Fruit fly (Drosophila melanogaster) whole organism, prepupa: Measurements from ENCODE around the gene DZIP1.

Experiments used
- Blimp-1 ChIP-seq: fragments of 200-800 bp; sonication (Bioruptor generic); optimal IDR thresholded peaks from 3 replicates; lab custom pipeline; 2017; ENCODE audit warnings: missing biosample characterization, missing genetic modification characterization, mild to moderate bottlenecking, moderate library complexity, missing genetic modification reagents
- CG10631 ChIP-seq: fragments of 200-800 bp; sonication (Bioruptor generic); optimal IDR thresholded peaks from 2 replicates; lab custom pipeline; 2016; ENCODE audit warnings: missing biosample characterization, missing genetic modification characterization
- CG10669 ChIP-seq: fragments of 200-800 bp; sonication (Bioruptor generic); optimal IDR thresholded peaks from 3 replicates; lab custom pipeline; 2018; ENCODE audit warnings: missing biosample characterization, mild to moderate bottlenecking, missing genetic modification characterization, moderate library complexity
- CG11762 ChIP-seq: fragments of 200-800 bp; sonication (Bioruptor generic); optimal IDR thresholded peaks from 3 replicates; lab custom pipeline; 2016; ENCODE audit warnings: missing biosample characterization, missing genetic modification characterization; ENCODE audit not compliant: insufficient read depth
- CG11902 ChIP-seq: fragments of 200-800 bp; sonication (Bioruptor generic); optimal IDR thresholded peaks from 3 replicates; lab custom pipeline; 2016; ENCODE audit warnings: missing biosample characterization, missing genetic modification characterization
- CG15336 ChIP-seq: fragments of 200-800 bp; sonication (Bioruptor generic); IDR thresholded peaks from 2 replicates; pipeline ENCODE4 v1.3.6; 2022; ENCODE audit warnings: missing biosample characterization, missing genetic modification characterization
- CG1621 ChIP-seq: fragments of 200-800 bp; sonication (Bioruptor generic); optimal IDR thresholded peaks from 3 replicates; lab custom pipeline; 2018; ENCODE audit warnings: missing biosample characterization, mild to moderate bottlenecking, missing genetic modification characterization
- CG3032 ChIP-seq: fragments of 200-800 bp; optimal IDR thresholded peaks from 2 replicates; lab custom pipeline; 2019; ENCODE audit warnings: missing biosample characterization, mild to moderate bottlenecking, missing genetic modification characterization, moderate library complexity
- CG31627 ChIP-seq: fragments of 200-800 bp; sonication (Bioruptor generic); optimal IDR thresholded peaks from 3 replicates; lab custom pipeline; 2016; ENCODE audit warnings: missing biosample characterization, missing genetic modification characterization
- CG32006 ChIP-seq: fragments of 200-800 bp; sonication (Bioruptor generic); optimal IDR thresholded peaks from 3 replicates; lab custom pipeline; 2017; ENCODE audit warnings: missing biosample characterization, mild to moderate bottlenecking, missing genetic modification characterization
- CG34406 ChIP-seq: fragments of 200-800 bp; sonication (Bioruptor generic); optimal IDR thresholded peaks from 3 replicates; lab custom pipeline; 2016; ENCODE audit warnings: missing biosample characterization, missing genetic modification characterization
- CG3919 ChIP-seq: fragments of 200-800 bp; sonication (Bioruptor generic); optimal IDR thresholded peaks from 3 replicates; lab custom pipeline; 2016; ENCODE audit warnings: missing biosample characterization, missing genetic modification characterization
- CG4318 ChIP-seq: fragments of 200-800 bp; sonication (Bioruptor generic); optimal IDR thresholded peaks from 3 replicates; lab custom pipeline; 2017; ENCODE audit warnings: missing biosample characterization, mild to moderate bottlenecking, missing genetic modification characterization
- CG6163 ChIP-seq: fragments of 200-800 bp; sonication (Bioruptor generic); IDR thresholded peaks from 3 replicates; pipeline ENCODE4 v1.3.6; 2022; ENCODE audit warnings: missing biosample characterization, missing genetic modification characterization
- CG6808 ChIP-seq: fragments of 200-800 bp; sonication (Bioruptor generic); optimal IDR thresholded peaks from 3 replicates; lab custom pipeline; 2017; ENCODE audit warnings: missing biosample characterization, missing genetic modification characterization, mild to moderate bottlenecking, moderate library complexity, missing genetic modification reagents
- CG6854 ChIP-seq: fragments of 200-800 bp; sonication (Bioruptor generic); optimal IDR thresholded peaks from 2 replicates; lab custom pipeline; 2017; ENCODE audit warnings: missing biosample characterization, mild to moderate bottlenecking, missing genetic modification characterization
- CG8119 ChIP-seq: fragments of 200-800 bp; sonication (Bioruptor generic); IDR thresholded peaks from 3 replicates; pipeline ENCODE4 v1.3.6; 2022; ENCODE audit warnings: missing biosample characterization, missing genetic modification characterization
- CG8632 ChIP-seq: fragments of 200-800 bp; sonication (Bioruptor generic); optimal IDR thresholded peaks from 3 replicates; lab custom pipeline; 2016; ENCODE audit warnings: missing biosample characterization, missing genetic modification characterization
- CG9139 ChIP-seq: fragments of 200-800 bp; sonication (Bioruptor generic); optimal IDR thresholded peaks from 3 replicates; lab custom pipeline; 2017; ENCODE audit warnings: missing biosample characterization, mild to moderate bottlenecking, missing genetic modification characterization
- Eip78C ChIP-seq: fragments of 200-800 bp; sonication (Bioruptor generic); peaks from one replicate; lab custom pipeline; 2016; ENCODE audit warnings: missing biosample characterization, missing genetic modification characterization
- Eip93F ChIP-seq: fragments of 200-800 bp; sonication (Bioruptor generic); optimal IDR thresholded peaks from 2 replicates; lab custom pipeline; 2016; ENCODE audit warnings: missing biosample characterization, mild to moderate bottlenecking, missing genetic modification characterization
- Ets96B ChIP-seq: fragments of 200-800 bp; optimal IDR thresholded peaks from 2 replicates; lab custom pipeline; 2019; ENCODE audit warnings: missing biosample characterization, mild to moderate bottlenecking, missing genetic modification characterization, moderate library complexity
- Gug ChIP-seq: fragments of 200-800 bp; sonication (Bioruptor generic); IDR thresholded peaks from 2 replicates; pipeline ENCODE4 v1.3.6; 2022; ENCODE audit warnings: missing biosample characterization, missing genetic modification characterization
- Hr38 ChIP-seq: sonication (Bioruptor generic); optimal IDR thresholded peaks from 2 replicates; lab custom pipeline; 2016; ENCODE audit warnings: missing biosample characterization, missing genetic modification characterization
- Hr39 ChIP-seq: fragments of 200-800 bp; sonication (Bioruptor generic); optimal IDR thresholded peaks from 2 replicates; lab custom pipeline; 2016; ENCODE audit warnings: missing biosample characterization, missing genetic modification characterization
- Hr4 ChIP-seq: fragments of 200-800 bp; sonication (Bioruptor generic); optimal IDR thresholded peaks from 3 replicates; lab custom pipeline; 2016; ENCODE audit warnings: missing biosample characterization, missing genetic modification characterization
- Lpt ChIP-seq: fragments of 200-800 bp; sonication (Bioruptor generic); optimal IDR thresholded peaks from 3 replicates; lab custom pipeline; 2016; ENCODE audit warnings: missing biosample characterization, missing genetic modification characterization
- Met ChIP-seq: fragments of 200-800 bp; sonication (Bioruptor generic); optimal IDR thresholded peaks from 3 replicates; lab custom pipeline; 2016; ENCODE audit warnings: missing biosample characterization, missing genetic modification characterization
- OdsH ChIP-seq: fragments of 200-800 bp; sonication (Bioruptor generic); optimal IDR thresholded peaks from 3 replicates; lab custom pipeline; 2016; ENCODE audit warnings: missing biosample characterization, missing genetic modification characterization
- Smox ChIP-seq: fragments of 200-800 bp; sonication (Bioruptor generic); optimal IDR thresholded peaks from 3 replicates; lab custom pipeline; 2016; ENCODE audit warnings: missing biosample characterization, missing genetic modification characterization
- Sox102F ChIP-seq: fragments of 200-800 bp; sonication (Bioruptor generic); optimal IDR thresholded peaks from 2 replicates; lab custom pipeline; 2016; ENCODE audit warnings: missing biosample characterization, mild to moderate bottlenecking, missing genetic modification characterization
- Sox14 ChIP-seq: fragments of 200-800 bp; sonication (Bioruptor generic); optimal IDR thresholded peaks from 3 replicates; lab custom pipeline; 2016; ENCODE audit warnings: missing biosample characterization, missing genetic modification characterization
- Sox15 ChIP-seq: fragments of 200-800 bp; sonication (Bioruptor generic); optimal IDR thresholded peaks from 3 replicates; lab custom pipeline; 2016; ENCODE audit warnings: missing biosample characterization, missing genetic modification characterization
- acj6 ChIP-seq: fragments of 200-800 bp; sonication (Bioruptor generic); optimal IDR thresholded peaks from 3 replicates; lab custom pipeline; 2016; ENCODE audit warnings: missing biosample characterization, missing genetic modification characterization
- dac ChIP-seq: fragments of 200-800 bp; sonication (Bioruptor generic); optimal IDR thresholded peaks from 2 replicates; lab custom pipeline; 2017; ENCODE audit warnings: missing biosample characterization, mild to moderate bottlenecking, missing genetic modification characterization
- dsx ChIP-seq: fragments of 200-800 bp; optimal IDR thresholded peaks from 3 replicates; lab custom pipeline; 2019; ENCODE audit warnings: missing biosample characterization, mild to moderate bottlenecking, missing genetic modification characterization, moderate library complexity; ENCODE audit not compliant: poor library complexity, severe bottlenecking
- eg ChIP-seq: fragments of 200-800 bp; sonication (Bioruptor generic); IDR thresholded peaks from 3 replicates; pipeline ENCODE4 v1.3.6; 2022; ENCODE audit warnings: missing biosample characterization, missing genetic modification characterization
- esn ChIP-seq: fragments of 200-800 bp; sonication (Bioruptor generic); optimal IDR thresholded peaks from 2 replicates; lab custom pipeline; 2016; ENCODE audit warnings: missing biosample characterization, mild to moderate bottlenecking, missing genetic modification characterization, moderate library complexity
- fd59A ChIP-seq: fragments of 200-800 bp; sonication (Bioruptor generic); optimal IDR thresholded peaks from 2 replicates; lab custom pipeline; 2017; ENCODE audit warnings: missing biosample characterization, mild to moderate bottlenecking, missing genetic modification characterization, missing genetic modification reagents
- fd85E ChIP-seq: fragments of 200-800 bp; sonication (Bioruptor generic); optimal IDR thresholded peaks from 3 replicates; lab custom pipeline; 2016; ENCODE audit warnings: missing biosample characterization, missing genetic modification characterization
- lz ChIP-seq: fragments of 200-800 bp; sonication (Bioruptor generic); optimal IDR thresholded peaks from 3 replicates; lab custom pipeline; 2016; ENCODE audit warnings: missing biosample characterization, missing genetic modification characterization
- net ChIP-seq: fragments of 200-800 bp; sonication (Bioruptor generic); optimal IDR thresholded peaks from 3 replicates; lab custom pipeline; 2016; ENCODE audit warnings: missing biosample characterization, missing genetic modification characterization
- salr ChIP-seq, 2 experiments: fragments of 200-800 bp; sonication (Bioruptor generic); optimal IDR thresholded peaks; 3 replicates each; lab custom pipeline; 2016 to 2018; ENCODE audit warnings: missing biosample characterization in 2 of 2, missing genetic modification characterization in 2 of 2, mild to moderate bottlenecking in 1 of 2
- ss ChIP-seq, 2 experiments: fragments of 200-800 bp; sonication (Bioruptor generic); optimal IDR thresholded peaks; 2 replicates in 1 of 2; 3 replicates in 1 of 2; lab custom pipeline; 2017 to 2018; ENCODE audit warnings: mild to moderate bottlenecking in 2 of 2, missing biosample characterization in 2 of 2, missing genetic modification characterization in 2 of 2, moderate library complexity in 1 of 2
- svp ChIP-seq: fragments of 200-800 bp; sonication (Bioruptor generic); peaks from one replicate; lab custom pipeline; 2016; ENCODE audit warnings: missing biosample characterization, missing genetic modification characterization
- topi ChIP-seq: fragments of 200-800 bp; sonication (Bioruptor generic); optimal IDR thresholded peaks from 3 replicates; lab custom pipeline; 2016; ENCODE audit warnings: missing biosample characterization, missing genetic modification characterization
- vri ChIP-seq: fragments of 200-800 bp; sonication (Bioruptor generic); optimal IDR thresholded peaks from 3 replicates; lab custom pipeline; 2016; ENCODE audit warnings: missing biosample characterization, mild to moderate bottlenecking, missing genetic modification characterization

The DZIP1 gene

DNA sequence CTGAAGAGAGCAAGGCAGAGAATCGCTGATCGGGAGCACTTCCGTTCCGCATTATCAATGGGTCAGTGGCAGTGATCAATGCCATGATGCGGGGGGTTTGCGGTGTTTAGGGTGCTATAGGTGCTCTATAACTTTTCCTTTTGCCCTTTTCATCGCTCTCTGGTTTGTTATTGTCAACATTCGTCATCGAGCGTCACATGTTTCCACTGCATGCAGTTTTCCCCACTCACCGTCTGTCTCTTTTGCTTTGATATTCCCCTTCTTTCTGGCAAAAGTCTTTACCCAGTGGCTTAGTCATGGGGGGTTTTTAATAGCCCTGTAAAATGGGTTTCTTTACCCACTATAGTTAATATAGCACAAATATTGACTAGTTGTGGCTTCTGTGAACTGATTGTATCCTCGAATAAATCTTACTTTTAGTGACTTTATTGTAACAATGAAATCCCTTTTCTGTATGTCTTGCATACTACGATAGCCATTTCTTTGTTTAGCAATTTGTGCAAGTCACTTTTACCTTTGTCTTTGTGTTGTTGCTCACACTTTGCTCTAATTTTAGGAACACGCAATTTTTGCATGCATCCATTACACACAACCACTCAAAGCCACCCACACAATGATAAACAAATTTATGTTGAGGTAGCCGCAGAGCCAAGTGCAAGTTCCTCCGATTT lies 51.8 kb downstream of the DZIP1 start:
- TF ChIP-seq esn (GFP tag; lab: Kevin White, UChicago) (no peak), vri (GFP tag; lab: Kevin White, UChicago) (no peak), CG6808 (GFP tag; lab: Kevin White, UChicago) (no peak), CG6163 (GFP tag; lab: Robert Waterston, UW) (peak; percentile 41; the same call in 2 of the 3 replicates), dsx (GFP tag; lab: Kevin White, UChicago) (no peak), CG31627 (GFP tag; lab: Kevin White, UChicago) (no peak), CG3032 (no peak), net (GFP tag; lab: Kevin White, UChicago) (no peak), Ets96B (no peak), Met (GFP tag; lab: Kevin White, UChicago) (peak; percentile 7), OdsH (GFP tag; lab: Kevin White, UChicago) (no peak), svp (GFP tag; lab: Kevin White, UChicago) (peak; percentile 69), salr (GFP tag; optimal IDR thresholded peaks at IDR 0.05; lab: Kevin White, UChicago) (peak in 1 of 2 experiments; percentile 9), Sox14 (GFP tag; lab: Kevin White, UChicago) (peak; percentile 64), fd85E (GFP tag; lab: Kevin White, UChicago) (no peak), CG15336 (peak; percentile 6; the same call in 1 of the 2 replicates), fd59A (GFP tag; lab: Kevin White, UChicago) (peak; percentile 11), Eip78C (GFP tag; lab: Kevin White, UChicago) (peak; percentile 83)
- TF ChIP-seq, all 60 proteins: peak for 8

DNA sequence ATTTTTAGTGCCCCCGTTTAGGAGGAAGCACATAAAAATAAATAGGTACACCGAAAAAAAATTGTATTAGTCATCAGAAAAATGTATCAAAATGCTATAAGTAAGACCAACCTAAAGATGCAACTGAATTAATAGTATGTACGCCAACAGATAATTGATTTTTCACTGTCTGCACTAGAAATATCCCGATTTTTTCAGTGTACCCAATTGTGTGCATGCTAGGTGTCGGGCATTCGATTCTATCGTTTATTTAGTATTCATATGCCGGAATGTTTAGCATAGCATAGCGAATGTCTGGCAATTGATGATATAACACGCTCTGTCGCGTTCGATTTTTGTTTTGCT lies 52.3 kb downstream of the DZIP1 start:
- peak in 1 of 2 experiments; percentile 51 for TF ChIP-seq salr (GFP tag; optimal IDR thresholded peaks at IDR 0.05; lab: Kevin White, UChicago)
- peak; percentile 75 for TF ChIP-seq CG8119
- TF ChIP-seq Eip93F (GFP tag; lab: Kevin White, UChicago) = no peak
- TF ChIP-seq Lpt (GFP tag; lab: Kevin White, UChicago) = peak; percentile 13
- peak; percentile 37 for TF ChIP-seq CG10631 (GFP tag; lab: Kevin White, UChicago)
- TF ChIP-seq Eip78C (GFP tag; lab: Kevin White, UChicago) = peak; percentile 83
- TF ChIP-seq CG10669 (GFP tag; lab: Kevin White, UChicago) = no peak
- TF ChIP-seq net (GFP tag; lab: Kevin White, UChicago) = peak; percentile 38
- no peak for TF ChIP-seq CG9139
- peak; percentile 49 for TF ChIP-seq CG8632 (GFP tag; lab: Kevin White, UChicago)
- TF ChIP-seq topi (GFP tag; lab: Kevin White, UChicago) = peak; percentile 56
- TF ChIP-seq Hr39 (GFP tag; lab: Kevin White, UChicago) = peak; percentile 67
- TF ChIP-seq CG1621 (tag; lab: Kevin White, UChicago) = peak; percentile 14
- TF ChIP-seq eg (GFP tag; lab: Robert Waterston, UW) = peak; percentile 89
- TF ChIP-seq CG6854 (GFP tag; lab: Kevin White, UChicago) = no peak
- TF ChIP-seq Blimp-1 = no peak
- peak; percentile 83 for TF ChIP-seq CG15336
- TF ChIP-seq Gug (GFP tag; lab: Robert Waterston, UW) = peak; percentile 75
- TF ChIP-seq CG6163 (GFP tag; lab: Robert Waterston, UW) = peak; percentile 84
- peak; percentile 30 for TF ChIP-seq Smox (GFP tag; lab: Kevin White, UChicago)
- TF ChIP-seq Ets96B = peak; percentile 20
- peak; percentile 34 for TF ChIP-seq Sox15 (GFP tag; lab: Kevin White, UChicago)
- peak; percentile 55 for TF ChIP-seq Sox14 (GFP tag; lab: Kevin White, UChicago)
- TF ChIP-seq CG11902 = peak; percentile 33
- TF ChIP-seq CG31627 (GFP tag; lab: Kevin White, UChicago) = peak; percentile 66
- TF ChIP-seq Met (GFP tag; lab: Kevin White, UChicago) = peak; percentile 42
- TF ChIP-seq CG11762 (GFP tag; lab: Kevin White, UChicago) = peak; percentile 8
- TF ChIP-seq acj6 (GFP tag; lab: Kevin White, UChicago) = peak; percentile 61
- TF ChIP-seq CG4318 (GFP tag; lab: Kevin White, UChicago) = peak; percentile 35
- TF ChIP-seq CG6808 (GFP tag; lab: Kevin White, UChicago) = no peak
- peak; percentile 59 for TF ChIP-seq CG32006 (GFP tag; lab: Kevin White, UChicago)
- no peak for TF ChIP-seq ss (GFP tag; optimal IDR thresholded peaks at IDR 0.05; lab: Kevin White, UChicago)
- TF ChIP-seq CG3919 = peak; percentile 61
- peak; percentile 15 for TF ChIP-seq dac (GFP tag; lab: Kevin White, UChicago)
- TF ChIP-seq Hr4 (GFP tag; lab: Kevin White, UChicago) = peak; percentile 70
- TF ChIP-seq fd59A (GFP tag; lab: Kevin White, UChicago) = no peak
- no peak for TF ChIP-seq Hr38 (GFP tag; lab: Kevin White, UChicago)
- no peak for TF ChIP-seq Sox102F (GFP tag; lab: Kevin White, UChicago)
- peak; percentile 21 for TF ChIP-seq lz (GFP tag; lab: Kevin White, UChicago)
- TF ChIP-seq CG34406 (GFP tag; lab: Kevin White, UChicago) = peak; percentile 48
- TF ChIP-seq OdsH (GFP tag; lab: Kevin White, UChicago) = peak; percentile 60
